Fruit fly (Drosophila melanogaster) whole organism, embryonic: ENCODE measurements around the gene CNMa.

Experiments used
- Aef1 ChIP-seq: fragments of 200-800 bp; sonication (Bioruptor generic); IDR thresholded peaks from 3 replicates; pipeline ENCODE4 v1.3.6; 2022; ENCODE audit warnings: missing biosample characterization, missing genetic modification characterization
- CG10147 ChIP-seq: fragments of 200-800 bp; sonication (Bioruptor generic); optimal IDR thresholded peaks from 2 replicates; lab custom pipeline; 2019; ENCODE audit warnings: missing biosample characterization, mild to moderate bottlenecking, missing genetic modification characterization, moderate library complexity
- CG10274 ChIP-seq: fragments of 200-800 bp; sonication (Bioruptor generic); optimal IDR thresholded peaks from 3 replicates; lab custom pipeline; 2017; ENCODE audit warnings: missing biosample characterization, mild to moderate bottlenecking, missing genetic modification characterization
- CG10565 ChIP-seq: fragments of 200-800 bp; sonication (Bioruptor generic); optimal IDR thresholded peaks from 3 replicates; lab custom pipeline; 2016; ENCODE audit warnings: missing biosample characterization, mild to moderate bottlenecking, missing genetic modification characterization
- CG11085 ChIP-seq: fragments of 200-800 bp; sonication (Bioruptor generic); IDR thresholded peaks from 2 replicates; pipeline ENCODE4 v1.3.6; 2022; ENCODE audit warnings: missing biosample characterization, missing genetic modification characterization
- CG11247 ChIP-seq: fragments of 200-800 bp; sonication (Bioruptor generic); IDR thresholded peaks from 2 replicates; pipeline ENCODE4 v1.3.6; 2022; ENCODE audit warnings: missing biosample characterization, missing genetic modification characterization
- CG11560 ChIP-seq: fragments of 200-800 bp; sonication (Bioruptor generic); IDR thresholded peaks from 3 replicates; pipeline ENCODE4 v1.3.6; 2022; ENCODE audit warnings: missing biosample characterization, missing genetic modification characterization
- CG12236 ChIP-seq: fragments of 200-800 bp; sonication (Bioruptor generic); optimal IDR thresholded peaks from 2 replicates; lab custom pipeline; 2016; ENCODE audit warnings: missing biosample characterization, missing genetic modification characterization
- CG17802 ChIP-seq: fragments of 200-800 bp; sonication (Bioruptor generic); optimal IDR thresholded peaks from 2 replicates; lab custom pipeline; 2018; ENCODE audit warnings: missing biosample characterization, mild to moderate bottlenecking, missing genetic modification characterization, moderate library complexity
- CG18619 ChIP-seq: fragments of 200-800 bp; sonication (Bioruptor generic); optimal IDR thresholded peaks from 3 replicates; lab custom pipeline; 2017; ENCODE audit warnings: missing biosample characterization, mild to moderate bottlenecking, missing genetic modification characterization
- CG18764 ChIP-seq: fragments of 200-800 bp; sonication (Bioruptor generic); optimal IDR thresholded peaks from 3 replicates; lab custom pipeline; 2016; ENCODE audit warnings: missing biosample characterization, missing genetic modification characterization
- CG31441 ChIP-seq: fragments of 200-800 bp; sonication (Bioruptor generic); IDR thresholded peaks from 2 replicates; pipeline ENCODE4 v1.3.6; 2022; ENCODE audit warnings: missing biosample characterization, missing genetic modification characterization
- CG42726 ChIP-seq: fragments of 200-800 bp; sonication (Bioruptor generic); IDR thresholded peaks from 2 replicates; pipeline ENCODE4 v1.3.6; 2022; ENCODE audit warnings: missing biosample characterization, missing genetic modification characterization; ENCODE audit not compliant: partially characterized antibody
- CG43689 ChIP-seq: fragments of 200-800 bp; sonication (Bioruptor generic); IDR thresholded peaks from 2 replicates; pipeline ENCODE4 v1.3.6; 2022; ENCODE audit warnings: missing biosample characterization, missing genetic modification characterization
- CG4424 ChIP-seq: fragments of 200-800 bp; sonication (Bioruptor generic); optimal IDR thresholded peaks from 3 replicates; lab custom pipeline; 2016; ENCODE audit warnings: missing biosample characterization, missing genetic modification characterization
- CG4854 ChIP-seq: fragments of 200-800 bp; sonication (Bioruptor generic); optimal IDR thresholded peaks from 2 replicates; lab custom pipeline; 2016; ENCODE audit warnings: missing biosample characterization, missing genetic modification characterization, inconsistent platforms
- CG7357 ChIP-seq: fragments of 200-800 bp; sonication (Bioruptor generic); IDR thresholded peaks from 3 replicates; pipeline ENCODE4 v1.3.6; 2022; ENCODE audit warnings: missing biosample characterization, missing genetic modification characterization
- CG7372 ChIP-seq: fragments of 200-800 bp; sonication (Bioruptor generic); IDR thresholded peaks from 2 replicates; pipeline ENCODE4 v1.3.6; 2022; ENCODE audit warnings: missing biosample characterization, missing genetic modification characterization
- CG9797 ChIP-seq: fragments of 200-800 bp; sonication (Bioruptor generic); optimal IDR thresholded peaks from 3 replicates; lab custom pipeline; 2018; ENCODE audit warnings: missing biosample characterization, mild to moderate bottlenecking, missing genetic modification characterization
- CoRest ChIP-seq: fragments of 200-800 bp; sonication (Bioruptor generic); optimal IDR thresholded peaks from 3 replicates; lab custom pipeline; 2018; ENCODE audit warnings: missing biosample characterization, mild to moderate bottlenecking, missing genetic modification characterization, moderate library complexity
- CrebB ChIP-seq: fragments of 200-800 bp; sonication (Bioruptor generic); optimal IDR thresholded peaks from 3 replicates; lab custom pipeline; 2018; ENCODE audit warnings: missing biosample characterization, mild to moderate bottlenecking, missing genetic modification characterization
- E2f1 ChIP-seq: fragments of 200-800 bp; sonication (Bioruptor generic); IDR thresholded peaks from 2 replicates; pipeline ENCODE4 v1.3.6; 2022; ENCODE audit warnings: missing biosample characterization, missing genetic modification characterization
- E2f2 ChIP-seq: fragments of 200-800 bp; sonication (Bioruptor generic); IDR thresholded peaks from 2 replicates; pipeline ENCODE4 v1.3.6; 2022; ENCODE audit warnings: missing biosample characterization, missing genetic modification characterization
- H2.0 ChIP-seq: fragments of 200-800 bp; sonication (Bioruptor generic); IDR thresholded peaks from 2 replicates; pipeline ENCODE4 v1.3.6; 2022; ENCODE audit warnings: missing biosample characterization, missing genetic modification characterization
- Hr51 ChIP-seq, 2 experiments: fragments of 200-800 bp; sonication (Bioruptor generic); optimal IDR thresholded peaks; 2 replicates in 1 of 2; 3 replicates in 1 of 2; lab custom pipeline; 2016 to 2018; ENCODE audit warnings: missing biosample characterization in 2 of 2, missing genetic modification characterization in 2 of 2, mild to moderate bottlenecking in 1 of 2, moderate library complexity in 1 of 2
- Jarid2 ChIP-seq: fragments of 200-800 bp; sonication (Bioruptor generic); optimal IDR thresholded peaks from 3 replicates; lab custom pipeline; 2017; ENCODE audit warnings: mild to moderate bottlenecking, missing biosample characterization, missing genetic modification reagents, missing genetic modification characterization
- Lim3 ChIP-seq: fragments of 200-800 bp; sonication (Bioruptor generic); IDR thresholded peaks from 2 replicates; pipeline ENCODE4 v1.3.6; 2022; ENCODE audit warnings: missing biosample characterization, missing genetic modification characterization
- Mad ChIP-seq: fragments of 200-800 bp; sonication (Bioruptor generic); optimal IDR thresholded peaks from 2 replicates; lab custom pipeline; 2016; ENCODE audit warnings: missing biosample characterization, missing genetic modification characterization
- PHDP ChIP-seq: fragments of 200-800 bp; sonication (Bioruptor generic); optimal IDR thresholded peaks from 3 replicates; lab custom pipeline; 2018; ENCODE audit warnings: missing biosample characterization, mild to moderate bottlenecking, missing genetic modification characterization, moderate library complexity
- Sox100B ChIP-seq: fragments of 200-800 bp; sonication (Bioruptor generic); optimal IDR thresholded peaks from 3 replicates; lab custom pipeline; 2018; ENCODE audit warnings: missing biosample characterization, mild to moderate bottlenecking, missing genetic modification characterization
- Trl ChIP-seq, 3 experiments: fragments of >200 bp in 2 of 3; fragments of 200-800 bp in 1 of 3; sonication (Bioruptor generic) in 1 of 3; optimal IDR thresholded peaks; 2 replicates in 1 of 3; 3 replicates in 2 of 3; lab custom pipeline; 2016 to 2017; ENCODE audit warnings: missing biosample characterization in 1 of 3, missing genetic modification characterization in 1 of 3
- ab ChIP-seq: fragments of 200-800 bp; sonication (Bioruptor generic); optimal IDR thresholded peaks from 2 replicates; lab custom pipeline; 2016; ENCODE audit warnings: missing biosample characterization, missing genetic modification characterization
- ase ChIP-seq: fragments of 200-800 bp; sonication (Bioruptor generic); IDR thresholded peaks from 3 replicates; pipeline ENCODE4 v1.3.6; 2022; ENCODE audit warnings: missing biosample characterization, missing genetic modification characterization
- chn ChIP-seq: fragments of 200-800 bp; sonication (Bioruptor generic); optimal IDR thresholded peaks from 2 replicates; lab custom pipeline; 2016; ENCODE audit warnings: missing biosample characterization, missing genetic modification characterization
- crc ChIP-seq: fragments of 200-800 bp; sonication (Bioruptor generic); optimal IDR thresholded peaks from 2 replicates; lab custom pipeline; 2016; ENCODE audit warnings: missing biosample characterization, missing genetic modification characterization
- dimm ChIP-seq: fragments of 200-800 bp; sonication (Bioruptor generic); IDR thresholded peaks from 2 replicates; pipeline ENCODE4 v1.3.6; 2022; ENCODE audit warnings: missing biosample characterization, missing genetic modification characterization
- ham ChIP-seq: fragments of 200-800 bp; sonication (Bioruptor generic); IDR thresholded peaks from 2 replicates; pipeline ENCODE4 v1.3.6; 2022; ENCODE audit warnings: missing biosample characterization, missing genetic modification characterization
- lbe ChIP-seq: fragments of 200-800 bp; sonication (Bioruptor generic); optimal IDR thresholded peaks from 2 replicates; lab custom pipeline; 2016; ENCODE audit warnings: missing biosample characterization, mild to moderate bottlenecking, missing genetic modification characterization
- lmd ChIP-seq: fragments of 200-800 bp; sonication (Bioruptor generic); IDR thresholded peaks from 2 replicates; pipeline ENCODE4 v1.3.6; 2022; ENCODE audit warnings: missing biosample characterization, missing genetic modification characterization
- mld ChIP-seq: fragments of 200-800 bp; sonication (Bioruptor generic); IDR thresholded peaks from 3 replicates; pipeline ENCODE4 v1.3.6; 2022; ENCODE audit warnings: missing biosample characterization, missing genetic modification characterization; ENCODE audit not compliant: partially characterized antibody
- nerfin-1 ChIP-seq: fragments of 200-800 bp; sonication (Bioruptor generic); optimal IDR thresholded peaks from 3 replicates; lab custom pipeline; 2019; ENCODE audit warnings: missing biosample characterization, mild to moderate bottlenecking, missing genetic modification characterization, moderate library complexity
- nmo ChIP-seq: fragments of 200-800 bp; sonication (Bioruptor generic); optimal IDR thresholded peaks from 2 replicates; lab custom pipeline; 2018; ENCODE audit warnings: missing biosample characterization, mild to moderate bottlenecking, missing genetic modification characterization, moderate library complexity
- pfk ChIP-seq: fragments of 200-800 bp; sonication (Bioruptor generic); optimal IDR thresholded peaks from 2 replicates; lab custom pipeline; 2018; ENCODE audit warnings: missing biosample characterization, mild to moderate bottlenecking, missing genetic modification characterization, moderate library complexity
- sd ChIP-seq: fragments of 200-800 bp; sonication (Bioruptor generic); optimal IDR thresholded peaks from 3 replicates; lab custom pipeline; 2018; ENCODE audit warnings: missing biosample characterization, mild to moderate bottlenecking, missing genetic modification characterization, moderate library complexity
- sqz ChIP-seq: fragments of 200-800 bp; sonication (Bioruptor generic); optimal IDR thresholded peaks from 3 replicates; lab custom pipeline; 2018; ENCODE audit warnings: missing biosample characterization, mild to moderate bottlenecking, missing genetic modification characterization
- ssp ChIP-seq: fragments of 200-800 bp; sonication (Bioruptor generic); IDR thresholded peaks from 2 replicates; pipeline ENCODE4 v1.3.6; 2022; ENCODE audit warnings: missing biosample characterization, missing genetic modification characterization
- tgo ChIP-seq: fragments of 200-800 bp; sonication (Bioruptor generic); IDR thresholded peaks from 3 replicates; pipeline ENCODE4 v1.3.6; 2022; ENCODE audit warnings: missing biosample characterization, missing genetic modification characterization
- tna ChIP-seq: fragments of 200-800 bp; sonication (Bioruptor generic); IDR thresholded peaks from 2 replicates; pipeline ENCODE4 v1.3.6; 2022; ENCODE audit warnings: missing biosample characterization, missing genetic modification characterization; ENCODE audit not compliant: partially characterized antibody
- toy ChIP-seq: fragments of 200-800 bp; sonication (Bioruptor generic); IDR thresholded peaks from 2 replicates; pipeline ENCODE4 v1.3.6; 2022; ENCODE audit warnings: missing biosample characterization, missing genetic modification characterization
- twi ChIP-seq: fragments of 200-800 bp; optimal IDR thresholded peaks from 2 replicates; lab custom pipeline; 2019; ENCODE audit warnings: missing biosample characterization, mild to moderate bottlenecking, missing genetic modification characterization, moderate library complexity
- wdn ChIP-seq: fragments of 200-800 bp; sonication (Bioruptor generic); IDR thresholded peaks from 2 replicates; pipeline ENCODE4 v1.3.6; 2022; ENCODE audit warnings: missing biosample characterization, missing genetic modification characterization

The CNMa gene

dm6 chr3L:1868841-1869240, 13.4 kb upstream of the CNMa start (continued):
- TF ChIP-seq Hr51 (GFP tag; optimal IDR thresholded peaks at IDR 0.05; lab: Kevin White, UChicago): no peak
- TF ChIP-seq twi (tag; lab: Kevin White, UChicago): no peak
- TF ChIP-seq Aef1 (GFP tag; lab: Robert Waterston, UW): no peak
- TF ChIP-seq pfk: no peak
- no peak for TF ChIP-seq crc (GFP tag; lab: Kevin White, UChicago)
- no peak for TF ChIP-seq CG43689
- no peak for TF ChIP-seq CG4854 (GFP tag; lab: Kevin White, UChicago)
- TF ChIP-seq CG12236 (GFP tag; lab: Kevin White, UChicago): no peak
- peak; percentile 63 for TF ChIP-seq tgo (GFP tag; lab: Robert Waterston, UW)
- no peak for TF ChIP-seq Lim3 (GFP tag; lab: Robert Waterston, UW)
- peak; percentile 80 for TF ChIP-seq lmd (GFP tag; lab: Robert Waterston, UW)
- TF ChIP-seq CG4424 (GFP tag; lab: Kevin White, UChicago): peak; percentile 57
- no peak for TF ChIP-seq toy (GFP tag; lab: Robert Waterston, UW)
- TF ChIP-seq CoRest (tag; lab: Kevin White, UChicago): no peak
- TF ChIP-seq CG11247 (GFP tag; lab: Robert Waterston, UW): peak; percentile 19; the same call in 1 of the 2 replicates
- peak; percentile 63 for TF ChIP-seq CG7357 (GFP tag; lab: Robert Waterston, UW)
- no peak for TF ChIP-seq Jarid2
- TF ChIP-seq ham (GFP tag; lab: Robert Waterston, UW): no peak
- TF ChIP-seq CG17802: peak; percentile 8
- no peak for TF ChIP-seq E2f2 (GFP tag; lab: Robert Waterston, UW)
- TF ChIP-seq ssp (GFP tag; lab: Robert Waterston, UW): peak; percentile 40; the same call in 1 of the 2 replicates
- 0 out of 2 replicates have a peak, but pooled peaks have one; percentile 39 for TF ChIP-seq CG7372
- TF ChIP-seq CG18619 (GFP tag; lab: Kevin White, UChicago): no peak
- TF ChIP-seq CG42726: no peak
- TF ChIP-seq PHDP: no peak
- 0 out of 2 replicates have a peak, but pooled peaks have one; percentile 25 for TF ChIP-seq CG11085
- TF ChIP-seq mld (GFP tag; lab: Robert Waterston, UW): no peak
- TF ChIP-seq H2.0 (GFP tag; lab: Robert Waterston, UW): no peak
- TF ChIP-seq sd (tag; lab: Kevin White, UChicago): no peak
- TF ChIP-seq dimm (GFP tag; lab: Robert Waterston, UW): no peak
- no peak for TF ChIP-seq CrebB (tag; lab: Kevin White, UChicago)
- TF ChIP-seq ase (GFP tag; lab: Robert Waterston, UW): 0 out of 3 replicates have a peak, but pooled peaks have one; percentile 17
- TF ChIP-seq chn (GFP tag; lab: Kevin White, UChicago): no peak
- TF ChIP-seq nmo: peak; percentile 15
- no peak for TF ChIP-seq nerfin-1 (tag; lab: Kevin White, UChicago)
- TF ChIP-seq CG9797 (GFP tag; lab: Kevin White, UChicago): no peak
- TF ChIP-seq Mad: no peak
- TF ChIP-seq ab (GFP tag; lab: Kevin White, UChicago): no peak
- no peak for TF ChIP-seq CG11560 (tag; lab: Robert Waterston, UW)
- TF ChIP-seq CG18764: no peak
- TF ChIP-seq tna (GFP tag; lab: Robert Waterston, UW): no peak
- no peak for TF ChIP-seq CG10274 (GFP tag; lab: Kevin White, UChicago)
- TF ChIP-seq Sox100B (GFP tag; lab: Kevin White, UChicago): no peak
- no peak for TF ChIP-seq CG10565
- TF ChIP-seq lbe (GFP tag; lab: Kevin White, UChicago): peak; percentile 37
- TF ChIP-seq wdn (GFP tag; lab: Robert Waterston, UW): no peak
- TF ChIP-seq Trl (optimal IDR thresholded peaks at IDR 0.05; lab: Kevin White, UChicago): no peak
- no peak for TF ChIP-seq Trl (GFP tag; optimal IDR thresholded peaks at IDR 0.05; lab: Kevin White, UChicago)
- TF ChIP-seq CG31441: no peak
- no peak for TF ChIP-seq CG10147 (GFP tag; lab: Kevin White, UChicago)
- TF ChIP-seq E2f1 (GFP tag; lab: Robert Waterston, UW): peak; percentile 54; the same call in 1 of the 2 replicates
- TF ChIP-seq sqz: no peak
